Worm (Caenorhabditis elegans) whole organism, mixed stage, embryonic: ENCODE data around the gene C25H3.1.

Source experiments
- blmp-1 ChIP-seq: fragments of 150-350 bp; optimal IDR thresholded peaks from 2 replicates; lab custom pipeline; 2014; ENCODE audit warnings: missing biosample characterization, missing genetic modification characterization
- ceh-83 ChIP-seq: fragments of 200-800 bp; sonication (Bioruptor generic); optimal IDR thresholded peaks from 2 replicates; lab custom pipeline; 2018; ENCODE audit warnings: mild to moderate bottlenecking, missing genetic modification characterization, missing compliant biosample characterization
- ces-1 ChIP-seq: fragments of 150-350 bp; optimal IDR thresholded peaks from 2 replicates; lab custom pipeline; 2014; ENCODE audit warnings: missing biosample characterization, missing genetic modification reagents, missing genetic modification characterization
- lsy-2 ChIP-seq: fragments of 150-350 bp; optimal IDR thresholded peaks from 2 replicates; lab custom pipeline; 2014; ENCODE audit warnings: missing biosample characterization, missing genetic modification characterization
- nhr-12 ChIP-seq: fragments of 150-350 bp; optimal IDR thresholded peaks from 2 replicates; lab custom pipeline; 2014; ENCODE audit warnings: missing biosample characterization, missing genetic modification characterization
- snpc-4 ChIP-seq: fragments of 150-350 bp; optimal IDR thresholded peaks from 2 replicates; lab custom pipeline; 2014; ENCODE audit warnings: missing biosample characterization, missing genetic modification characterization
- tbx-8 ChIP-seq: fragments of 200-800 bp; sonication (Bioruptor generic); optimal IDR thresholded peaks from 2 replicates; lab custom pipeline; 2018; ENCODE audit warnings: mild to moderate bottlenecking, missing genetic modification characterization, moderate library complexity, missing compliant biosample characterization
- unc-39 ChIP-seq: fragments of 150-350 bp; optimal IDR thresholded peaks from 2 replicates; lab custom pipeline; 2014; ENCODE audit warnings: missing biosample characterization, missing genetic modification characterization
- unc-62 ChIP-seq: fragments of 150-350 bp; optimal IDR thresholded peaks from 2 replicates; lab custom pipeline; 2014; ENCODE audit warnings: missing biosample characterization, missing genetic modification reagents, missing genetic modification characterization
- ztf-11 ChIP-seq: fragments of 150-350 bp; optimal IDR thresholded peaks from 2 replicates; lab custom pipeline; 2014; ENCODE audit warnings: missing biosample characterization, missing genetic modification characterization

DNA sequence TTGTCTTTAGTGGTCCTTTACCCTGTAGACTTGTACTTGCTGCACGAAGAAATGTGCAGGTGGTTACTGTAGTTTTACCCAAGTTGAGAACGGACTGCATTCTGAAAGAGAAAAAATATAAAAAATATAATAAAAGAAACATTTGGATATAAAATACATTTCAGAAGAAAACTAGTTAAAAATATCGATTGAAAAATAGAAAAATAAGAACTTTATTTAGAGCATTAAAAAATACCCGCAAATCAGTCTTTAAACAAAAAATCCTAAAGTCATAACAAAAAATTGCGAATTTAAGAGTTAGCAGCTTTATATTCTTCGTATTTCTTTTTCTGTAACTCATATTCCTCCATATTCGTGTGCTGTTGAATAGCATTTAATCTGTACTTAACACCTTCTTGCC is 30.0 kb upstream of the C25H3.1 start, which contains the start of gene C25H3.7:
- no peak for TF ChIP-seq blmp-1 (tag; lab: Kevin White, UChicago)
- no peak for TF ChIP-seq tbx-8 (GFP tag; lab: Kevin White, UChicago)
- no peak for TF ChIP-seq ztf-11 (tag; lab: Kevin White, UChicago)
- no peak for TF ChIP-seq unc-62 (GFP tag; lab: Kevin White, UChicago)
- no peak for TF ChIP-seq lsy-2 (tag; lab: Kevin White, UChicago)
- TF ChIP-seq snpc-4 (tag; lab: Kevin White, UChicago), result no peak
- TF ChIP-seq nhr-12 (tag; lab: Kevin White, UChicago), result no peak
- no peak for TF ChIP-seq ces-1 (GFP tag; lab: Kevin White, UChicago)
- no peak for TF ChIP-seq unc-39 (tag; lab: Kevin White, UChicago)
- TF ChIP-seq ceh-83, result no peak
